Worm (Caenorhabditis elegans) whole organism, early embryonic: ENCODE data around the gene H12I13.1.

Source experiments
- B0310.2 ChIP-seq: sonication (generic microtip); optimal IDR thresholded peaks from 2 replicates; lab custom pipeline; 2016; ENCODE audit warnings: mild to moderate bottlenecking, missing genetic modification characterization, missing compliant biosample characterization
- F13C5.2 ChIP-seq: sonication (generic microtip); optimal IDR thresholded peaks from 2 replicates; lab custom pipeline; 2017; ENCODE audit warnings: mild to moderate bottlenecking, missing genetic modification characterization, inconsistent platforms, missing compliant biosample characterization
- aly-1 ChIP-seq: sonication (generic microtip); optimal IDR thresholded peaks from 2 replicates; lab custom pipeline; 2016; ENCODE audit warnings: missing genetic modification characterization, missing compliant biosample characterization
- ama-1 ChIP-seq: fragments of 150-350 bp; optimal IDR thresholded peaks from 2 replicates; lab custom pipeline; 2014
- ceh-13 ChIP-seq: fragments of 200-800 bp; sonication (Bioruptor generic); optimal IDR thresholded peaks from 2 replicates; lab custom pipeline; 2018; ENCODE audit warnings: mild to moderate bottlenecking, missing genetic modification characterization, missing compliant biosample characterization
- ceh-36 ChIP-seq: sonication (generic microtip); optimal IDR thresholded peaks from 2 replicates; lab custom pipeline; 2016; ENCODE audit warnings: missing genetic modification characterization, inconsistent platforms, missing compliant biosample characterization
- ets-7 ChIP-seq: sonication (generic microtip); optimal IDR thresholded peaks from 2 replicates; lab custom pipeline; 2016; ENCODE audit warnings: missing genotype, missing genetic modification characterization, missing compliant biosample characterization
- flt-1 ChIP-seq: fragments of 200-800 bp; sonication (Bioruptor generic); IDR thresholded peaks from 2 replicates; pipeline ENCODE4 v1.3.6; 2022; ENCODE audit warnings: missing genetic modification characterization, missing compliant biosample characterization
- hmbx-1 ChIP-seq: sonication (generic microtip); optimal IDR thresholded peaks from 2 replicates; lab custom pipeline; 2016; ENCODE audit warnings: mild to moderate bottlenecking, missing genetic modification characterization, missing compliant biosample characterization
- hmg-4 ChIP-seq: fragments of 200-800 bp; sonication (Bioruptor generic); optimal IDR thresholded peaks from 2 replicates; lab custom pipeline; 2018; ENCODE audit warnings: mild to moderate bottlenecking, missing genetic modification characterization, missing compliant biosample characterization
- hnd-1 ChIP-seq: sonication (generic microtip); optimal IDR thresholded peaks from 2 replicates; lab custom pipeline; 2016; ENCODE audit warnings: missing genetic modification characterization, missing compliant biosample characterization
- pes-1 ChIP-seq: fragments of 200-800 bp; sonication (Bioruptor generic); IDR thresholded peaks from 2 replicates; pipeline ENCODE4 v1.3.6; 2022; ENCODE audit warnings: missing genetic modification reagents, missing genetic modification characterization, missing compliant biosample characterization
- scrt-1 ChIP-seq: fragments of 200-800 bp; sonication (Bioruptor generic); IDR thresholded peaks from 2 replicates; pipeline ENCODE4 v1.3.6; 2022; ENCODE audit warnings: missing genetic modification characterization, missing compliant biosample characterization
- sea-1 ChIP-seq: fragments of 200-800 bp; sonication (Bioruptor generic); conservative IDR thresholded peaks from 2 replicates; pipeline ENCODE4 v1.3.6; 2022; ENCODE audit warnings: missing genetic modification characterization, missing compliant biosample characterization
- tbx-11 ChIP-seq: fragments of 200-800 bp; sonication (Bioruptor generic); IDR thresholded peaks from 2 replicates; pipeline ENCODE4 v1.3.6; 2022; ENCODE audit warnings: missing genetic modification characterization, missing compliant biosample characterization
- tbx-37 ChIP-seq: fragments of 200-800 bp; sonication (Bioruptor generic); conservative IDR thresholded peaks from 2 replicates; pipeline ENCODE4 v1.3.6; 2022; ENCODE audit warnings: missing genetic modification reagents, missing genetic modification characterization, missing compliant biosample characterization
- tra-4 ChIP-seq: sonication (generic microtip); optimal IDR thresholded peaks from 2 replicates; lab custom pipeline; 2017; ENCODE audit warnings: missing genetic modification characterization, missing compliant biosample characterization

H12I13.1 gene

DNA sequence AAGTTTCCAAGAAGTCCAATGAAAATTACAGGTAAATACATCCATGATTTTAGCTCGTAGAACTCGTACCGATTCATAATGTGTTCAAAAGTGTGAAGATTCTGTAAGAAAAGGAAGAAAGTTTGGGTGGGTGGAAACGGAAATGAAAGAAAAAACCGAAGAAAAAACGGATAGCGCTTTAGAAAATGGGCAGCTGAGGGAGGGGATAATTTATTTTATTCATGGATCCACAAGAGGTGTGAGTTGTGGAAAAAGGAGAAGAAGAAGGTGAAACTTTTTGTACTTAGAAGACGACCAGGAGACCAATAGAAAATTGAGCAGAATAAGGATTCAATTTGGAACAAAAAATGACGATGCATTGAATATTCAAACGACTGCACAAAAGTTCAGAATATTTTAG lies 35.9 kb downstream of the H12I13.1 start, which contains the start of gene frpr-16:
Gene frpr-16 (minus strand): TSS at position 101 of the 400 bp plus-strand sequence.
- no peak for TF ChIP-seq sea-1 (GFP tag; lab: Robert Waterston, UW)
- TF ChIP-seq F13C5.2 (tag; lab: Kevin White, UChicago): no peak
- no peak for TF ChIP-seq hmg-4 (GFP tag; lab: Kevin White, UChicago)
- no peak for TF ChIP-seq hmbx-1
- TF ChIP-seq ceh-36 (tag; lab: Kevin White, UChicago): no peak
- TF ChIP-seq scrt-1 (GFP tag; lab: Robert Waterston, UW): no peak
- no peak for TF ChIP-seq hnd-1 (tag; lab: Kevin White, UChicago)
- TF ChIP-seq ama-1 (lab: Kevin White, UChicago): no peak
- TF ChIP-seq tbx-37 (GFP tag; lab: Robert Waterston, UW): no peak
- TF ChIP-seq B0310.2 (tag; lab: Kevin White, UChicago): no peak
- no peak for TF ChIP-seq flt-1 (GFP tag; lab: Robert Waterston, UW)
- no peak for TF ChIP-seq ceh-13 (GFP tag; lab: Kevin White, UChicago)
- TF ChIP-seq ets-7 (tag; lab: Kevin White, UChicago): no peak
- TF ChIP-seq tra-4 (tag; lab: Kevin White, UChicago): no peak
- TF ChIP-seq aly-1 (tag; lab: Kevin White, UChicago): no peak
- TF ChIP-seq pes-1 (GFP tag; lab: Robert Waterston, UW): no peak
- TF ChIP-seq tbx-11 (GFP tag; lab: Robert Waterston, UW): no peak

DNA sequence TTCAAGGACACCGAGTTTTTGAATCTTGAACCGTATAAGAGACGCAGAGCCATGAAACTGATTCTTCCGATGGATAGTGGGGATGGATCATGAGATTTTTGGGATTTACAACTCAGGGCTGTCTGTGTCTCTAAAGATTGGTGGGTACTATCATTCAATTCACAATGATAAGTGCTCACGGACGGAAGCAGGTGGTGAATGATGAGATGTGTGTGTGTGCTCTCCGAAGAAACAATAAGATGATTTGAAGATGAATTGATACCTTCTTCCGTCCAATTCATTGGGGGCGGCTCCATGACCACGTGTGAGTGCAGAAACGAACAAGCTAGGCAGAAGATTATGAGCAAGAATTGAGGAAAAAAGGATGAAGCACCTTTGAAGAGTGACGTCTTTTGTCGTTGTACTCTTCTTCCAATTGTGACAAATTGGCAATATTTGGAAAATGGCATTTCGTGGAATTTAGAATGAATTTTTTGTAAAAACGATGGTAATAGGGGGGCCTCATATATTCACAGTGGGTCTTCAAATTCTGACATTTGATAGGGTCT lies 38.3 kb downstream of the H12I13.1 start:
- TF ChIP-seq ceh-36 (tag; lab: Kevin White, UChicago) (no peak), tbx-37 (GFP tag; lab: Robert Waterston, UW) (no peak), ama-1 (lab: Kevin White, UChicago) (no peak), ets-7 (tag; lab: Kevin White, UChicago) (no peak), hnd-1 (tag; lab: Kevin White, UChicago) (no peak), scrt-1 (GFP tag; lab: Robert Waterston, UW) (no peak), tbx-11 (GFP tag; lab: Robert Waterston, UW) (no peak), flt-1 (GFP tag; lab: Robert Waterston, UW) (no peak), tra-4 (tag; lab: Kevin White, UChicago) (no peak), hmg-4 (GFP tag; lab: Kevin White, UChicago) (no peak)

DNA sequence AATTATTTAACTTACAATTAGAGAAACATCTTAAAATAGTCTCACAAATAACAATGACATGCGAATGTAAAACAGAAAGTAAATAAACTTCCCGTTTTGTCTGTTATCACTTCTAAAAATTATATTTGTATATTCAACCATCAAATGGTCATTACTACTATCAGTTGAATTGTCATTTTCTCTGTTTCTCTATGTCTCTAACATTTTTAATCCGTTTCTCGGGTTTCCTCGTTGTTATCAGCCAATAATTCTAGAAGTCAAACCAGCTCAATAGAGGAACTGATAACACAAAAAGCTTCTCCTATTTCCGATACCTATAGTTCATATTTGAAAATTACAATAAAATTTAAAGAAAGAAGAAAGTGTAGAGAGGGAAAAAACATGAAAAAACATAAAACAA lies 40.3 kb downstream of the H12I13.1 start:
- TF ChIP-seq tra-4 (tag; lab: Kevin White, UChicago): no peak
- no peak for TF ChIP-seq hnd-1 (tag; lab: Kevin White, UChicago)
- TF ChIP-seq flt-1 (GFP tag; lab: Robert Waterston, UW): no peak
- no peak for TF ChIP-seq sea-1 (GFP tag; lab: Robert Waterston, UW)
- no peak for TF ChIP-seq pes-1 (GFP tag; lab: Robert Waterston, UW)
- TF ChIP-seq aly-1 (tag; lab: Kevin White, UChicago): no peak
- TF ChIP-seq B0310.2 (tag; lab: Kevin White, UChicago): no peak

DNA sequence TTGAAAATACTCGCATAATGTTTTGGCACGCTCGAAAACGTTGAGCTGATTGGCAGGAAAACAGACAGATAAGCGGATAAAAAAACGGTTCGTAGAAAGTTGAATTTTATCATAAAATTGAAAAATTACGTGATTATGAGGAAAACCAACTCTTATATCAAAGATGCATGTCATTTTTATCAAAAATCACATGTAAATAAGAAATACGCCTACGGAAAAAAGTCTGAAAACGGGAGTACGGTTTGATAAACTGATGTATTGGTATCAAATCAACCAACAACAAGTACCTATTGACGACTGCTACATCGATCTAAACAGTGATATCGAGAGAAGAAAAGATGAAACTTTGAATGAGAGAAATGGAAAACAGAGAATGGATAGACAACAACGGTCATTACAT lies 41.3 kb downstream of the H12I13.1 start:
- TF ChIP-seq tbx-11 (GFP tag; lab: Robert Waterston, UW): no peak
- no peak for TF ChIP-seq ceh-36 (tag; lab: Kevin White, UChicago)
- no peak for TF ChIP-seq sea-1 (GFP tag; lab: Robert Waterston, UW)
- TF ChIP-seq ama-1 (lab: Kevin White, UChicago): no peak
- TF ChIP-seq hmbx-1: no peak
- TF ChIP-seq aly-1 (tag; lab: Kevin White, UChicago): no peak
- TF ChIP-seq ets-7 (tag; lab: Kevin White, UChicago): no peak
- TF ChIP-seq hmg-4 (GFP tag; lab: Kevin White, UChicago): no peak
- TF ChIP-seq tbx-37 (GFP tag; lab: Robert Waterston, UW): no peak
- TF ChIP-seq B0310.2 (tag; lab: Kevin White, UChicago): no peak
- no peak for TF ChIP-seq flt-1 (GFP tag; lab: Robert Waterston, UW)
- TF ChIP-seq pes-1 (GFP tag; lab: Robert Waterston, UW): no peak
- TF ChIP-seq F13C5.2 (tag; lab: Kevin White, UChicago): no peak
- no peak for TF ChIP-seq ceh-13 (GFP tag; lab: Kevin White, UChicago)
- TF ChIP-seq scrt-1 (GFP tag; lab: Robert Waterston, UW): no peak
- TF ChIP-seq hnd-1 (tag; lab: Kevin White, UChicago): no peak
- TF ChIP-seq tra-4 (tag; lab: Kevin White, UChicago): no peak

DNA sequence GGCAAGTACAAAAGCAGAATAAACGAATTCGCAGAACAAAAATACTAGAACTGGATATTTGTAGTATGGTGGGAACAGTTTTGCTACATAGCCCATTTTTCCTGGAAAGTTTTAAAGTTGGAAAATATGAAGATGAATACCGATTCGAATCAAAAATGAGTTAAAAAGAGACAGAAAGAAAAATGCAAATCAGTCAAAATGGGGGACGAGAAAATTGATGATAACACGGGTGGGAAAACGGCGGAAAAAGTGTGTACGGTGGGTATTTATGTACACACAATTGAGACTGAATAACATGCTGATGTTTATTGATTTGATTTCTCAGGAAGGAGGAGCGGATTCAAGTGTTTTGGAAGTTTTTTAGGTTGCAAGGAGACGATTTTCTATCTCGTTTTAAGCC lies 42.1 kb downstream of the H12I13.1 start, which contains the start of gene R12C12.9:
Gene R12C12.9 (minus strand): TSS at position 101 of the 400 bp plus-strand sequence.
- TF ChIP-seq flt-1 (GFP tag; lab: Robert Waterston, UW) (no peak), pes-1 (GFP tag; lab: Robert Waterston, UW) (no peak), tra-4 (tag; lab: Kevin White, UChicago) (no peak), hmg-4 (GFP tag; lab: Kevin White, UChicago) (no peak), B0310.2 (tag; lab: Kevin White, UChicago) (no peak)

DNA sequence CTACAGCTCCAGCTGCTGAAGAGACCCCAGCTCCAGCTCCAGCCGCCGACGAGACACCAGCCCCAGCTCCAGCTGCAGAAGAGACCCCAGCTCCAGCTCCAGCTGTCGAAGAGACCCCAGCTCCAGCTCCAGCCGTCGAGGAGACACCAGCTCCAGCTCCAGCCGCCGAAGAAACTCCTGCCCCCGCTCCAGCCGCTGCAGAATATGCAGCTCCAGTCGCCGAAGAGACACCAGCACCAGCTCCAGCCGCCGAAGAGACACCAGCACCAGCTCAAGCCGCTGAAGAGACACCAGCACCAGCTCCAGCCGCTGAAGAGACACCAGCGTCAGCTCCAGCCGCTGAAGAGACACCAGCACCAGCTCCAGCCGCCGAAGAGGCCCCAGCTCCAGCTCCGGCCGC lies 44.4 kb downstream of the H12I13.1 start:
- TF ChIP-seq F13C5.2 (tag; lab: Kevin White, UChicago) (no peak), hmbx-1 (no peak), B0310.2 (tag; lab: Kevin White, UChicago) (no peak), aly-1 (tag; lab: Kevin White, UChicago) (peak; percentile 37)

DNA sequence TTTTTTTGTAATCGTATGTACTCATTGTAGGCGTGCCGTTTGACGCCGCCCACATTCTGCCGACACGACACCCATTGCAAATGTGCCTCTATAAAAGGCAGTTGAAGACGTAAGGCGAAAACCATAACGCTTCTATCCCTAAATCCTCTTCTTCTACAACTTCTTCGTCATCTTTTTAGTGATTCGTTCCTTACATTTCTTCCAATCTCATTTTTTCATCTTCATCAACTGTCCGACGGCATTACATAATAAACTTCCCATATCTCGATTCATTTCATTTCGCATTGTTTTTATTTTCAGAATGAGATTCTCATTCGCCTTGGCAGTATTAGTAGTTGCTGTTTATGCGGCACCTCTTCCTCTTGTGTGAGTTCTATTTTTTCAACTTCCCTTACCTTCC lies 46.6 kb downstream of the H12I13.1 start, which contains the start of gene ZK84.1:
Gene ZK84.1 (plus strand): TSS at position 301 of the 400 bp plus-strand sequence.
- TF ChIP-seq aly-1 (tag; lab: Kevin White, UChicago): no peak
- TF ChIP-seq ceh-13 (GFP tag; lab: Kevin White, UChicago): no peak
- no peak for TF ChIP-seq hnd-1 (tag; lab: Kevin White, UChicago)
